Worm (Caenorhabditis elegans) whole organism, L1 larva: ENCODE measurements around the gene srh-244.

Source experiments
- C16A3.4 ChIP-seq: fragments of 150-350 bp; optimal IDR thresholded peaks from 2 replicates; lab custom pipeline; 2014; ENCODE audit warnings: missing biosample characterization, missing genetic modification characterization
- C34B4.2 ChIP-seq: sonication (generic microtip); optimal IDR thresholded peaks from 2 replicates; lab custom pipeline; 2017; ENCODE audit warnings: mild to moderate bottlenecking, missing genetic modification characterization, missing compliant biosample characterization
- F16B12.6 ChIP-seq: fragments of 150-350 bp; optimal IDR thresholded peaks from 2 replicates; lab custom pipeline; 2014; ENCODE audit warnings: missing biosample characterization, missing genetic modification characterization
- Y116A8C.19 ChIP-seq: sonication (generic microtip); optimal IDR thresholded peaks from 2 replicates; lab custom pipeline; 2016; ENCODE audit warnings: missing compliant biosample characterization, missing genetic modification characterization, borderline replicate concordance
- alr-1 ChIP-seq: fragments of 200-800 bp; sonication (Bioruptor generic); optimal IDR thresholded peaks from 2 replicates; lab custom pipeline; 2018; ENCODE audit warnings: borderline replicate concordance, mild to moderate bottlenecking, missing genetic modification characterization, missing compliant biosample characterization
- aly-2 ChIP-seq: fragments of 150-350 bp; optimal IDR thresholded peaks from 2 replicates; lab custom pipeline; 2014; ENCODE audit warnings: missing biosample characterization, missing genetic modification characterization
- ama-1 ChIP-seq: fragments of 150-350 bp; optimal IDR thresholded peaks from 2 replicates; lab custom pipeline; 2014
- blmp-1 ChIP-seq: fragments of 150-350 bp; optimal IDR thresholded peaks from 2 replicates; lab custom pipeline; 2014; ENCODE audit warnings: missing biosample characterization, missing genetic modification characterization
- ceh-63 ChIP-seq: fragments of 200-800 bp; sonication (Bioruptor generic); optimal IDR thresholded peaks from 2 replicates; lab custom pipeline; 2018; ENCODE audit warnings: mild to moderate bottlenecking, missing genetic modification characterization, missing compliant biosample characterization
- ceh-82 ChIP-seq, 3 experiments: fragments of 150-350 bp in 1 of 3; sonication (generic microtip) in 2 of 3; optimal IDR thresholded peaks; 2 replicates each; lab custom pipeline; 2014 to 2017; ENCODE audit warnings: missing biosample characterization in 3 of 3, missing genetic modification characterization in 3 of 3
- ceh-90 ChIP-seq: sonication (generic microtip); optimal IDR thresholded peaks from 2 replicates; lab custom pipeline; 2016; ENCODE audit warnings: missing genetic modification characterization, missing compliant biosample characterization
- dpl-1 ChIP-seq, 3 experiments: fragments of 150-350 bp in 2 of 3; sonication (generic microtip) in 1 of 3; optimal IDR thresholded peaks; 2 replicates each; lab custom pipeline; 2014 to 2017; ENCODE audit warnings: missing biosample characterization in 3 of 3, missing genetic modification characterization in 3 of 3, missing genetic modification reagents in 3 of 3
- egl-13 ChIP-seq: sonication (generic microtip); optimal IDR thresholded peaks from 2 replicates; lab custom pipeline; 2016; ENCODE audit warnings: missing genotype, missing genetic modification reagents, missing genetic modification characterization, missing compliant biosample characterization
- egl-27 ChIP-seq, 2 experiments: fragments of 150-350 bp in 1 of 2; sonication (generic microtip); optimal IDR thresholded peaks; 3 replicates each; lab custom pipeline; 2017 to 2018; ENCODE audit warnings: missing biosample characterization in 2 of 2, missing genetic modification characterization in 2 of 2, missing genetic modification reagents in 2 of 2
- hlh-17 ChIP-seq: fragments of 200-800 bp; sonication (Bioruptor generic); optimal IDR thresholded peaks from 2 replicates; lab custom pipeline; 2018; ENCODE audit warnings: missing genetic modification characterization, mild to moderate bottlenecking, missing compliant biosample characterization, moderate library complexity, borderline replicate concordance
- hpl-2 ChIP-seq: fragments of 150-350 bp; optimal IDR thresholded peaks from 2 replicates; lab custom pipeline; 2014; ENCODE audit warnings: missing biosample characterization, missing genetic modification reagents, missing genetic modification characterization
- jun-1 ChIP-seq: fragments of 150-350 bp; optimal IDR thresholded peaks from 2 replicates; lab custom pipeline; 2014; ENCODE audit warnings: missing biosample characterization, missing genetic modification reagents, missing genetic modification characterization
- lin-13 ChIP-seq: fragments of 150-350 bp; optimal IDR thresholded peaks from 2 replicates; lab custom pipeline; 2014; ENCODE audit warnings: missing biosample characterization, missing genetic modification reagents, missing genetic modification characterization
- lin-14 ChIP-seq: fragments of 200-800 bp; sonication (Bioruptor generic); optimal IDR thresholded peaks from 2 replicates; lab custom pipeline; 2018; ENCODE audit warnings: mild to moderate bottlenecking, missing genetic modification characterization, moderate library complexity, missing compliant biosample characterization
- lir-3 ChIP-seq: sonication (generic microtip); optimal IDR thresholded peaks from 2 replicates; lab custom pipeline; 2016; ENCODE audit warnings: mild to moderate bottlenecking, missing genetic modification characterization, moderate library complexity, missing compliant biosample characterization; ENCODE audit not compliant: poor library complexity
- mef-2 ChIP-seq: fragments of 150-350 bp; optimal IDR thresholded peaks from 2 replicates; lab custom pipeline; 2014; ENCODE audit warnings: missing biosample characterization, missing genetic modification characterization
- mep-1 ChIP-seq: fragments of 150-350 bp; optimal IDR thresholded peaks from 2 replicates; lab custom pipeline; 2014; ENCODE audit warnings: missing biosample characterization, missing genetic modification characterization
- nhr-11 ChIP-seq: fragments of 150-350 bp; optimal IDR thresholded peaks from 2 replicates; lab custom pipeline; 2014; ENCODE audit warnings: missing biosample characterization, missing genetic modification characterization
- nhr-12 ChIP-seq: sonication (generic microtip); optimal IDR thresholded peaks from 2 replicates; lab custom pipeline; 2017; ENCODE audit warnings: missing biosample characterization, missing genetic modification characterization
- nhr-19 ChIP-seq: fragments of 200-800 bp; sonication (Bioruptor generic); conservative IDR thresholded peaks from 2 replicates; pipeline ENCODE4 v1.3.6; 2022; ENCODE audit warnings: missing genetic modification characterization, missing compliant biosample characterization
- nhr-20 ChIP-seq: sonication (generic microtip); optimal IDR thresholded peaks from 2 replicates; lab custom pipeline; 2016; ENCODE audit warnings: mild to moderate bottlenecking, missing genetic modification characterization, missing compliant biosample characterization
- nhr-237 ChIP-seq: fragments of 150-350 bp; optimal IDR thresholded peaks from 2 replicates; lab custom pipeline; 2014; ENCODE audit warnings: missing biosample characterization, missing genetic modification characterization
- nhr-28 ChIP-seq: fragments of 150-350 bp; optimal IDR thresholded peaks from 2 replicates; lab custom pipeline; 2014; ENCODE audit warnings: missing biosample characterization, missing genetic modification characterization
- nhr-47 ChIP-seq: sonication (generic microtip); optimal IDR thresholded peaks from 2 replicates; lab custom pipeline; 2016; ENCODE audit warnings: mild to moderate bottlenecking, missing genetic modification characterization, moderate library complexity, missing compliant biosample characterization
- nhr-71 ChIP-seq: sonication (generic microtip); optimal IDR thresholded peaks from 2 replicates; lab custom pipeline; 2016; ENCODE audit warnings: mild to moderate bottlenecking, missing genetic modification characterization, moderate library complexity, missing compliant biosample characterization
- nhr-76 ChIP-seq: sonication (generic microtip); optimal IDR thresholded peaks from 2 replicates; lab custom pipeline; 2017; ENCODE audit warnings: missing biosample characterization, missing genetic modification characterization
- nhr-77 ChIP-seq: fragments of 150-350 bp; optimal IDR thresholded peaks from 2 replicates; lab custom pipeline; 2014; ENCODE audit warnings: missing biosample characterization, missing genetic modification characterization
- nhr-84 ChIP-seq: sonication (generic microtip); optimal IDR thresholded peaks from 2 replicates; lab custom pipeline; 2017; ENCODE audit warnings: missing biosample characterization, missing genetic modification characterization
- pag-3 ChIP-seq: sonication (generic microtip); optimal IDR thresholded peaks from 2 replicates; lab custom pipeline; 2017; ENCODE audit warnings: missing genetic modification characterization, mild to moderate bottlenecking, missing compliant biosample characterization, antibody characterized with exemption, borderline replicate concordance; ENCODE audit not compliant: insufficient read depth
- pax-3 ChIP-seq: fragments of 200-800 bp; sonication (Bioruptor generic); optimal IDR thresholded peaks from 2 replicates; lab custom pipeline; 2018; ENCODE audit warnings: mild to moderate bottlenecking, missing genetic modification characterization, moderate library complexity, missing compliant biosample characterization
- sptf-1 ChIP-seq: fragments of 150-350 bp; optimal IDR thresholded peaks from 2 replicates; lab custom pipeline; 2014; ENCODE audit warnings: missing biosample characterization, missing genetic modification characterization
- swsn-7 ChIP-seq: sonication (generic microtip); optimal IDR thresholded peaks from 2 replicates; lab custom pipeline; 2016; ENCODE audit warnings: missing genetic modification characterization, missing compliant biosample characterization
- tlp-1 ChIP-seq: fragments of 150-350 bp; optimal IDR thresholded peaks from 2 replicates; lab custom pipeline; 2014; ENCODE audit warnings: missing biosample characterization, missing genetic modification characterization
- unc-130 ChIP-seq: fragments of 150-350 bp; optimal IDR thresholded peaks from 2 replicates; lab custom pipeline; 2017; ENCODE audit warnings: missing biosample characterization, missing genetic modification characterization, inconsistent platforms
- zip-4 ChIP-seq: fragments of 200-800 bp; sonication (Bioruptor generic); optimal IDR thresholded peaks from 2 replicates; lab custom pipeline; 2018; ENCODE audit warnings: mild to moderate bottlenecking, missing genetic modification characterization, moderate library complexity, missing compliant biosample characterization
- ztf-4 ChIP-seq: fragments of 150-350 bp; optimal IDR thresholded peaks from 2 replicates; lab custom pipeline; 2014; ENCODE audit warnings: missing biosample characterization, missing genetic modification characterization

The srh-244 gene

DNA sequence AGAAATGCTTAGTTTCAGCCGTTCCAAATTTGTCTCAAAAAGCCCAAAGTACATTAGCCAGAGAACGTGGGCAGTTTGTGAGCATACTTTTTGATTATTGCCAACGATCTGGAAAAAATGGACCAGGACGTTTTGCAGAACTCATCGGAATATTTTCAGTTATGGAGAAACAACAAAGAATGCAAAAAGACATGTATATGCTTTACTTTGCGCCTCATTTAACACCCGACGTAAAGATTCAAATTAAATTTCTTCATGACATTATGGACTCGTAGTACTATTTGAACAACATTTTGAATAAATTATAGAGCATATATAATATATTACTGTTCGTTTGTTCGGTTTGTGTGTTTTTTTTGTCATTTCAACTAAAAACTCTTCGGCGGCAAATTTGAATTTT lies at the start of gene srh-244:
TSS of gene srh-244 (plus strand) at position 301 of the 400 bp plus-strand sequence.
- TF ChIP-seq unc-130 (tag; lab: Kevin White, UChicago) (no peak), nhr-47 (tag; lab: Kevin White, UChicago) (no peak), nhr-84 (no peak), zip-4 (GFP tag; lab: Kevin White, UChicago) (no peak), lin-13 (no peak), nhr-28 (no peak), nhr-20 (tag; lab: Kevin White, UChicago) (no peak)

ce11 chrV:7295270-7295669 lies 48.4 kb upstream of the srh-244 start, which contains the start of gene F07G11.4:
F07G11.4 (minus strand) TSS chrV:7295370.
- TF ChIP-seq ceh-63 (GFP tag; lab: Kevin White, UChicago), result no peak
- no peak for TF ChIP-seq nhr-20 (tag; lab: Kevin White, UChicago)
- TF ChIP-seq pag-3 (tag; lab: Kevin White, UChicago), result no peak
- TF ChIP-seq lin-14 (GFP tag; lab: Kevin White, UChicago), result no peak
- TF ChIP-seq nhr-237 (tag; lab: Kevin White, UChicago), result no peak
- TF ChIP-seq jun-1 (tag; lab: Kevin White, UChicago), result no peak
- no peak for TF ChIP-seq nhr-76
- no peak for TF ChIP-seq mep-1 (tag; lab: Kevin White, UChicago)
- TF ChIP-seq ceh-90, result no peak
- TF ChIP-seq swsn-7 (tag; lab: Kevin White, UChicago), result no peak
- TF ChIP-seq blmp-1 (tag; lab: Kevin White, UChicago), result no peak

DNA sequence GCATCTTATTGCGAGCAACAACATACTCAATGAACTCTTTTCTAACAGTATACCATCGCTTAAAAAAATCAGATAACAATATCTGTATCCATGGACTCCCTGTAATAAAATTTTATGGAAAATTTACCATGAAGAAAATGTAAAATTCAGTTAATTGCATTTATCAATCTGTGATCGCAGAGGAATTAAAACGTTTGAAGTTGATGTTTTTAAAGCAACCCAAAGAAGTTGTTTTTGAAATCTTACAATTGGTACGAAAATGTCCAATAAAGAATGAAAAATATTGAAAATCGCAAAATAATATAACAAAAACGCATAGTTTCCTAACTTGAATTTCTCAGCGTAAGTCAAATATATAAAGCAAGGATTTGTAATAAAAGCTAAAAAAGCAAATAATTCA lies 46.4 kb upstream of the srh-244 start, which contains the start of gene srj-32:
TSS of gene srj-32 (minus strand) at position 101 of the 400 bp plus-strand sequence.
- TF ChIP-seq egl-13 (tag; lab: Kevin White, UChicago) (no peak), nhr-77 (tag; lab: Kevin White, UChicago) (no peak), nhr-11 (tag; lab: Kevin White, UChicago) (no peak), tlp-1 (tag; lab: Kevin White, UChicago) (no peak), sptf-1 (tag; lab: Kevin White, UChicago) (no peak), ztf-4 (tag; lab: Kevin White, UChicago) (no peak), mep-1 (tag; lab: Kevin White, UChicago) (no peak), ama-1 (lab: Kevin White, UChicago) (no peak), hlh-17 (no peak), pax-3 (no peak), jun-1 (tag; lab: Kevin White, UChicago) (no peak), pag-3 (tag; lab: Kevin White, UChicago) (no peak), F16B12.6 (tag; lab: Kevin White, UChicago) (no peak), lir-3 (no peak), C34B4.2 (tag; lab: Kevin White, UChicago) (no peak)
- TF ChIP-seq, all 84 proteins: peak for 0

ce11 chrV:7298463-7298862 lies 45.2 kb upstream of the srh-244 start, which contains the start of gene F07G11.3:
F07G11.3 (plus strand) TSS chrV:7298763.
- TF ChIP-seq Y116A8C.19 (tag; lab: Kevin White, UChicago), result no peak
- no peak for TF ChIP-seq dpl-1 (GFP tag; optimal IDR thresholded peaks at IDR 0.05; lab: Kevin White, UChicago)
- no peak for TF ChIP-seq jun-1 (tag; lab: Kevin White, UChicago)
- no peak for TF ChIP-seq nhr-19 (GFP tag; lab: Robert Waterston, UW)
- TF ChIP-seq mef-2 (tag; lab: Kevin White, UChicago), result no peak
- TF ChIP-seq C16A3.4, result no peak
- no peak for TF ChIP-seq nhr-12 (tag; lab: Kevin White, UChicago)
- no peak for TF ChIP-seq sptf-1 (tag; lab: Kevin White, UChicago)
- no peak for TF ChIP-seq hpl-2 (GFP tag; lab: Kevin White, UChicago)
- no peak for TF ChIP-seq lin-13
- no peak for TF ChIP-seq aly-2 (tag; lab: Kevin White, UChicago)
- no peak for TF ChIP-seq ceh-82 (tag; optimal IDR thresholded peaks at IDR 0.05; lab: Kevin White, UChicago)
- no peak for TF ChIP-seq nhr-84
- no peak for TF ChIP-seq nhr-71 (tag; lab: Kevin White, UChicago)
- TF ChIP-seq egl-27 (tag; optimal IDR thresholded peaks at IDR 0.05; lab: Kevin White, UChicago), result no peak
- no peak for TF ChIP-seq alr-1 (tag; lab: Kevin White, UChicago)
- TF ChIP-seq nhr-28, result no peak
